Worm (Caenorhabditis elegans) whole organism, midembryonic: ENCODE measurements around the gene nstp-10.

Experiments used
- flt-1 ChIP-seq: fragments of 200-800 bp; sonication (Bioruptor generic); IDR thresholded peaks from 2 replicates; pipeline ENCODE4 v1.3.6; 2022; ENCODE audit warnings: missing genetic modification characterization, missing compliant biosample characterization
- ref-1 ChIP-seq: fragments of 200-800 bp; sonication (Bioruptor generic); conservative IDR thresholded peaks from 2 replicates; pipeline ENCODE4 v1.3.6; 2022; ENCODE audit warnings: missing genetic modification reagents, missing genetic modification characterization, missing compliant biosample characterization
- tab-1 ChIP-seq: fragments of 200-800 bp; sonication (Bioruptor generic); IDR thresholded peaks from 2 replicates; pipeline ENCODE4 v1.3.6; 2022; ENCODE audit warnings: missing genetic modification characterization, missing compliant biosample characterization
- ztf-29 ChIP-seq: fragments of 200-800 bp; sonication (Bioruptor generic); IDR thresholded peaks from 2 replicates; pipeline ENCODE4 v1.3.6; 2022; ENCODE audit warnings: missing genetic modification reagents, missing genetic modification characterization, missing compliant biosample characterization

- no peak for TF ChIP-seq tab-1 (GFP tag; lab: Robert Waterston, UW)
- no peak for TF ChIP-seq flt-1
- TF ChIP-seq ref-1 (GFP tag; lab: Robert Waterston, UW) = no peak
- no peak for TF ChIP-seq ztf-29 (GFP tag; lab: Robert Waterston, UW)
Observed at ce11 chrV:9513590-9513989, 36.0 kb downstream of the nstp-10 start, which contains the start of gene eif-2Bdelta.
